Fruit fly (Drosophila melanogaster) whole organism, embryonic: ENCODE data around the gene Rab26.
A peak's percentile ranks its signal among the peaks of the same experiment; 100 is the strongest.

Experiments
- Antp ChIP-seq: fragments of 200-800 bp; sonication (Bioruptor generic); optimal IDR thresholded peaks from 3 replicates; lab custom pipeline; 2016; ENCODE audit warnings: missing biosample characterization, missing genetic modification characterization
- Atf6 ChIP-seq: fragments of 200-800 bp; sonication (Bioruptor generic); IDR thresholded peaks from 2 replicates; pipeline ENCODE4 v1.3.6; 2022; ENCODE audit warnings: missing biosample characterization, missing genetic modification characterization
- Blimp-1 ChIP-seq: fragments of 200-800 bp; sonication (Bioruptor generic); optimal IDR thresholded peaks from 3 replicates; lab custom pipeline; 2018; ENCODE audit warnings: missing biosample characterization, missing genetic modification characterization, mild to moderate bottlenecking, moderate library complexity, missing genetic modification reagents
- CG12071 ChIP-seq: fragments of 200-800 bp; sonication (Bioruptor generic); optimal IDR thresholded peaks from 3 replicates; lab custom pipeline; 2018; ENCODE audit warnings: missing biosample characterization, mild to moderate bottlenecking, missing genetic modification characterization
- CG12104 ChIP-seq: fragments of 200-800 bp; sonication (Bioruptor generic); optimal IDR thresholded peaks from 3 replicates; lab custom pipeline; 2016; ENCODE audit warnings: missing biosample characterization, missing genetic modification characterization
- CG13624 ChIP-seq: fragments of 200-800 bp; sonication (Bioruptor generic); optimal IDR thresholded peaks from 2 replicates; lab custom pipeline; 2016; ENCODE audit warnings: missing biosample characterization, missing genetic modification characterization
- CG13775 ChIP-seq: fragments of 200-800 bp; sonication (Bioruptor generic); optimal IDR thresholded peaks from 3 replicates; lab custom pipeline; 2017; ENCODE audit warnings: missing biosample characterization, mild to moderate bottlenecking, missing genetic modification characterization
- CG14014 ChIP-seq: fragments of 200-800 bp; sonication (Bioruptor generic); IDR thresholded peaks from 2 replicates; pipeline ENCODE4 v1.3.6; 2022; ENCODE audit warnings: missing biosample characterization, missing genetic modification characterization
- CG15011 ChIP-seq: fragments of 200-800 bp; sonication (Bioruptor generic); optimal IDR thresholded peaks from 3 replicates; lab custom pipeline; 2018; ENCODE audit warnings: missing biosample characterization, mild to moderate bottlenecking, missing genetic modification characterization
- CG15601 ChIP-seq: fragments of 200-800 bp; sonication (Bioruptor generic); optimal IDR thresholded peaks from 3 replicates; lab custom pipeline; 2019; ENCODE audit warnings: missing biosample characterization, mild to moderate bottlenecking, missing genetic modification characterization, moderate library complexity
- CG17568 ChIP-seq: fragments of 200-800 bp; sonication (Bioruptor generic); optimal IDR thresholded peaks from 2 replicates; lab custom pipeline; 2018; ENCODE audit warnings: missing biosample characterization, mild to moderate bottlenecking, missing genetic modification characterization, moderate library complexity
- CG2129 ChIP-seq: fragments of 200-800 bp; sonication (Bioruptor generic); IDR thresholded peaks from 2 replicates; pipeline ENCODE4 v1.3.6; 2022; ENCODE audit warnings: missing biosample characterization, missing genetic modification characterization; ENCODE audit not compliant: partially characterized antibody
- CG34422 ChIP-seq: fragments of 200-800 bp; sonication (Bioruptor generic); IDR thresholded peaks from 3 replicates; pipeline ENCODE4 v1.3.6; 2022; ENCODE audit warnings: missing biosample characterization, missing genetic modification characterization
- CG6689 ChIP-seq: fragments of 200-800 bp; sonication (Bioruptor generic); IDR thresholded peaks from 2 replicates; pipeline ENCODE4 v1.3.6; 2022; ENCODE audit warnings: missing biosample characterization, missing genetic modification characterization
- CG6765 ChIP-seq: fragments of 200-800 bp; sonication (Bioruptor generic); optimal IDR thresholded peaks from 3 replicates; lab custom pipeline; 2017; ENCODE audit warnings: missing biosample characterization, mild to moderate bottlenecking, missing genetic modification characterization
- CG7987 ChIP-seq: fragments of 200-800 bp; sonication (Bioruptor generic); optimal IDR thresholded peaks from 2 replicates; lab custom pipeline; 2018; ENCODE audit warnings: missing biosample characterization, mild to moderate bottlenecking, missing genetic modification characterization, moderate library complexity
- CG9817 ChIP-seq: fragments of 200-800 bp; sonication (Bioruptor generic); optimal IDR thresholded peaks from 2 replicates; lab custom pipeline; 2018; ENCODE audit warnings: missing biosample characterization, mild to moderate bottlenecking, missing genetic modification characterization, moderate library complexity
- CHES-1-like ChIP-seq: fragments of 200-800 bp; sonication (Bioruptor generic); optimal IDR thresholded peaks from 2 replicates; lab custom pipeline; 2016; ENCODE audit warnings: missing biosample characterization, missing genetic modification characterization
- CrebB ChIP-seq: fragments of 200-800 bp; sonication (Bioruptor generic); optimal IDR thresholded peaks from 3 replicates; lab custom pipeline; 2018; ENCODE audit warnings: missing biosample characterization, mild to moderate bottlenecking, missing genetic modification characterization
- Dek ChIP-seq: fragments of 200-800 bp; sonication (Bioruptor generic); optimal IDR thresholded peaks from 3 replicates; lab custom pipeline; 2019; ENCODE audit warnings: missing biosample characterization, mild to moderate bottlenecking, missing genetic modification characterization, moderate library complexity
- Dip3 ChIP-seq: fragments of 200-800 bp; sonication (Bioruptor generic); optimal IDR thresholded peaks from 3 replicates; lab custom pipeline; 2016; ENCODE audit warnings: missing biosample characterization, missing genetic modification characterization
- Ets65A ChIP-seq: fragments of 200-800 bp; sonication (Bioruptor generic); peaks from one replicate; lab custom pipeline; 2016; ENCODE audit warnings: missing biosample characterization, missing genetic modification characterization
- Max ChIP-seq: fragments of 200-800 bp; sonication (Bioruptor generic); optimal IDR thresholded peaks from 2 replicates; lab custom pipeline; 2016; ENCODE audit warnings: missing biosample characterization, mild to moderate bottlenecking, missing genetic modification characterization
- NC2β ChIP-seq: fragments of 200-800 bp; sonication (Bioruptor generic); optimal IDR thresholded peaks from 2 replicates; lab custom pipeline; 2016; ENCODE audit warnings: missing biosample characterization, missing genetic modification characterization
- NfI ChIP-seq: fragments of 200-800 bp; sonication (Bioruptor generic); optimal IDR thresholded peaks from 3 replicates; lab custom pipeline; 2018; ENCODE audit warnings: missing biosample characterization, mild to moderate bottlenecking, missing genetic modification characterization, moderate library complexity
- Side ChIP-seq: fragments of 200-800 bp; sonication (Bioruptor generic); optimal IDR thresholded peaks from 2 replicates; lab custom pipeline; 2016; ENCODE audit warnings: missing biosample characterization, missing genetic modification characterization
- Vsx1 ChIP-seq: fragments of 200-800 bp; sonication (Bioruptor generic); optimal IDR thresholded peaks from 2 replicates; lab custom pipeline; 2017; ENCODE audit warnings: missing biosample characterization, mild to moderate bottlenecking, missing genetic modification characterization, missing genetic modification reagents
- ash1 ChIP-seq: fragments of 200-800 bp; sonication (Bioruptor generic); optimal IDR thresholded peaks from 2 replicates; lab custom pipeline; 2018; ENCODE audit warnings: missing biosample characterization, mild to moderate bottlenecking, missing genetic modification characterization
- az2 ChIP-seq: fragments of 200-800 bp; sonication (Bioruptor generic); optimal IDR thresholded peaks from 3 replicates; lab custom pipeline; 2016; ENCODE audit warnings: missing biosample characterization, missing genetic modification characterization
- chn ChIP-seq: fragments of 200-800 bp; sonication (Bioruptor generic); optimal IDR thresholded peaks from 2 replicates; lab custom pipeline; 2016; ENCODE audit warnings: missing biosample characterization, missing genetic modification characterization
- dysf ChIP-seq: fragments of 200-800 bp; sonication (Bioruptor generic); IDR thresholded peaks from 3 replicates; pipeline ENCODE4 v1.3.6; 2022; ENCODE audit warnings: missing biosample characterization, missing genetic modification characterization
- eve ChIP-seq, 2 experiments: fragments of >200 bp; optimal IDR thresholded peaks; 2 replicates each; lab custom pipeline; 2017; ENCODE audit warnings: missing biosample characterization in 2 of 2, missing genetic modification characterization in 2 of 2
- exex ChIP-seq: fragments of 200-800 bp; sonication (Bioruptor generic); optimal IDR thresholded peaks from 4 replicates; lab custom pipeline; 2018; ENCODE audit warnings: missing biosample characterization, mild to moderate bottlenecking, missing genetic modification characterization, moderate library complexity
- gsb-n ChIP-seq: fragments of 200-800 bp; sonication (Bioruptor generic); optimal IDR thresholded peaks from 3 replicates; lab custom pipeline; 2018; ENCODE audit warnings: missing biosample characterization, mild to moderate bottlenecking, missing genetic modification characterization
- her ChIP-seq: fragments of 200-800 bp; sonication (Bioruptor generic); optimal IDR thresholded peaks from 2 replicates; lab custom pipeline; 2016; ENCODE audit warnings: missing biosample characterization, missing genetic modification characterization
- kni ChIP-seq: fragments of 200-800 bp; sonication (Bioruptor generic); optimal IDR thresholded peaks from 3 replicates; lab custom pipeline; 2017; ENCODE audit warnings: mild to moderate bottlenecking, missing biosample characterization, missing genetic modification reagents, missing genetic modification characterization
- maf-S ChIP-seq: fragments of 200-800 bp; sonication (Bioruptor generic); optimal IDR thresholded peaks from 2 replicates; lab custom pipeline; 2016; ENCODE audit warnings: missing biosample characterization, missing genetic modification characterization
- mam ChIP-seq: fragments of 200-800 bp; sonication (Bioruptor generic); optimal IDR thresholded peaks from 3 replicates; lab custom pipeline; 2016; ENCODE audit warnings: missing biosample characterization, missing genetic modification characterization
- nerfin-2 ChIP-seq: fragments of 200-800 bp; sonication (Bioruptor generic); IDR thresholded peaks from 2 replicates; pipeline ENCODE4 v1.3.6; 2022; ENCODE audit warnings: missing biosample characterization, missing genetic modification characterization; ENCODE audit not compliant: partially characterized antibody
- onecut ChIP-seq: fragments of 200-800 bp; sonication (Bioruptor generic); IDR thresholded peaks from 2 replicates; pipeline ENCODE4 v1.3.6; 2022; ENCODE audit warnings: missing biosample characterization, missing genetic modification characterization
- org-1 ChIP-seq: fragments of 200-800 bp; sonication (Bioruptor generic); optimal IDR thresholded peaks from 2 replicates; lab custom pipeline; 2017; ENCODE audit warnings: missing biosample characterization, missing genetic modification characterization
- peb ChIP-seq: fragments of 200-800 bp; sonication (Bioruptor generic); IDR thresholded peaks from 2 replicates; pipeline ENCODE4 v1.3.6; 2022; ENCODE audit warnings: missing biosample characterization, missing genetic modification characterization
- sd ChIP-seq: fragments of 200-800 bp; sonication (Bioruptor generic); optimal IDR thresholded peaks from 3 replicates; lab custom pipeline; 2018; ENCODE audit warnings: missing biosample characterization, mild to moderate bottlenecking, missing genetic modification characterization, moderate library complexity
- sens-2 ChIP-seq: fragments of 200-800 bp; sonication (Bioruptor generic); IDR thresholded peaks from 2 replicates; pipeline ENCODE4 v1.3.6; 2022; ENCODE audit warnings: missing biosample characterization, missing genetic modification characterization
- slbo ChIP-seq: fragments of 200-800 bp; sonication (Bioruptor generic); IDR thresholded peaks from 2 replicates; pipeline ENCODE4 v1.3.6; 2022; ENCODE audit warnings: missing biosample characterization, missing genetic modification characterization
- sna ChIP-seq: fragments of 200-800 bp; sonication (Bioruptor generic); IDR thresholded peaks from 2 replicates; pipeline ENCODE4 v1.3.6; 2022; ENCODE audit warnings: missing biosample characterization, missing genetic modification characterization; ENCODE audit not compliant: partially characterized antibody
- toy ChIP-seq: fragments of 200-800 bp; sonication (Bioruptor generic); IDR thresholded peaks from 2 replicates; pipeline ENCODE4 v1.3.6; 2022; ENCODE audit warnings: missing biosample characterization, missing genetic modification characterization
- tx ChIP-seq: fragments of 200-800 bp; sonication (Bioruptor generic); optimal IDR thresholded peaks from 2 replicates; lab custom pipeline; 2016; ENCODE audit warnings: missing biosample characterization, missing genetic modification characterization
- wek ChIP-seq: fragments of 200-800 bp; sonication (Bioruptor generic); optimal IDR thresholded peaks from 3 replicates; lab custom pipeline; 2018; ENCODE audit warnings: missing biosample characterization, mild to moderate bottlenecking, missing genetic modification characterization, moderate library complexity
- zen ChIP-seq: fragments of 200-800 bp; sonication (Bioruptor generic); optimal IDR thresholded peaks from 3 replicates; lab custom pipeline; 2018; ENCODE audit warnings: missing biosample characterization, mild to moderate bottlenecking, missing genetic modification characterization, moderate library complexity

The Rab26 gene

DNA sequence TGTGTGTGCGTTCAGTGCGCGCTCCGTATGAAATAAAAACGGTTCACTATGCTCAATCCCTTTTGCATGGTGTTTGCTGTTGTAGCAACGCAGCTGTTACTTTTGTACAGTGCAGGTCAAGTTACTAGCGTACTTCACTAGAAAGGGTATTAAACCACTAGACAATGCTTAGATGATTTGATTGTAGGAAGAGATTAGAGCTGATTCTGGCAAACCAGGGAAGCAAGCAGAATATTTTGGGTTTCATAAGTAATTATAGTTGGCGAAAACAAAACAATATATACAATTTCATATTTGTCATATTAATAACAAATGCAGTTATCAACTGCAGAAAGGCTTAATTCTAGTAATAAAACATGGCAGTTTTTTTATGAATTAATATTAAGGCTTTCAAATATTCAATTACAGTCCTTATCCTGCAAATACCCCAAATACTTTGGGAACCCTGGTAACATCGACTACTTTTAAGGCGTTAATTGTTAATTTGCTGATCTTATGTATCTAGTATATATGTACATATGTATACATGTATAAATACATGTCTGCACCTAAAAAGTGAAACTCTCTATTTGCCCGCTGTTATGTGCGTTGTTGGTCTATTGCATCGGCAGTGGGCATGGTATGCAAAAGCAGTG lies 28.7 kb downstream of the Rab26 start (continued):
- TF ChIP-seq mam (GFP tag; lab: Kevin White, UChicago) (peak; percentile 39), Dek (tag; lab: Kevin White, UChicago) (no peak), wek (GFP tag; lab: Kevin White, UChicago) (no peak), CG2129 (GFP tag; lab: Robert Waterston, UW) (no peak), CG13624 (no peak), CG12071 (GFP tag; lab: Kevin White, UChicago) (peak; percentile 24), onecut (GFP tag; lab: Robert Waterston, UW) (peak; percentile 16; the same call in 1 of the 2 replicates), sd (tag; lab: Kevin White, UChicago) (no peak), ash1 (no peak), maf-S (GFP tag; lab: Kevin White, UChicago) (no peak), CG13775 (GFP tag; lab: Kevin White, UChicago) (peak; percentile 47), chn (GFP tag; lab: Kevin White, UChicago) (peak; percentile 54), CG6689 (GFP tag; lab: Robert Waterston, UW) (peak; percentile 35; the same call in 1 of the 2 replicates), sna (no peak), Max (GFP tag; lab: Kevin White, UChicago) (peak; percentile 13), org-1 (GFP tag; lab: Kevin White, UChicago) (peak; percentile 42), tx (GFP tag; lab: Kevin White, UChicago) (no peak), Blimp-1 (no peak), CG7987 (GFP tag; lab: Kevin White, UChicago) (no peak), CG9817 (peak; percentile 4), CHES-1-like (GFP tag; lab: Kevin White, UChicago) (no peak), slbo (GFP tag; lab: Robert Waterston, UW) (peak; percentile 69), dysf (GFP tag; lab: Robert Waterston, UW) (peak; percentile 37; the same call in 1 of the 3 replicates), her (GFP tag; lab: Kevin White, UChicago) (peak; percentile 35), gsb-n (tag; lab: Kevin White, UChicago) (peak; percentile 17), Dip3 (GFP tag; lab: Kevin White, UChicago) (peak; percentile 30), peb (GFP tag; lab: Robert Waterston, UW) (no peak), eve (GFP tag; optimal IDR thresholded peaks at IDR 0.05; lab: Kevin White, UChicago) (no peak), nerfin-2 (GFP tag; lab: Robert Waterston, UW) (no peak), toy (GFP tag; lab: Robert Waterston, UW) (no peak), CG6765 (GFP tag; lab: Kevin White, UChicago) (no peak), NfI (GFP tag; lab: Kevin White, UChicago) (peak; percentile 30), Antp (peak; percentile 60), CG17568 (GFP tag; lab: Kevin White, UChicago) (no peak), CG12104 (GFP tag; lab: Kevin White, UChicago) (peak; percentile 46), CG14014 (GFP tag; lab: Robert Waterston, UW) (no peak), CG15601 (tag; lab: Kevin White, UChicago) (no peak), exex (tag; lab: Kevin White, UChicago) (no peak), CG15011 (no peak), zen (no peak), Side (GFP tag; lab: Kevin White, UChicago) (peak; percentile 1), Vsx1 (GFP tag; lab: Kevin White, UChicago) (no peak), Atf6 (GFP tag; lab: Robert Waterston, UW) (0 out of 2 replicates have a peak, but pooled peaks have one; percentile 8), CrebB (tag; lab: Kevin White, UChicago) (no peak), CG34422 (GFP tag; lab: Robert Waterston, UW) (0 out of 3 replicates have a peak, but pooled peaks have one; percentile 30), az2 (GFP tag; lab: Kevin White, UChicago) (peak; percentile 61), sens-2 (GFP tag; lab: Robert Waterston, UW) (no peak), kni (GFP tag; lab: Kevin White, UChicago) (no peak), NC2β (no peak), Ets65A (GFP tag; lab: Kevin White, UChicago) (peak; percentile 96)
